Fruit fly (Drosophila melanogaster): Measurements from ENCODE around the gene bves.

The bves gene

dm6 chrX:21027929-21028575 is 25.7 kb upstream of the bves start, which contains the start of gene CG1532 (continued):
- TF ChIP-seq MTF-1 (GFP tag; optimal IDR thresholded peaks at IDR 0.05; ENCODE audit: borderline replicate concordance), result peak; percentile 14
- TF ChIP-seq Hmr (GFP tag; optimal IDR thresholded peaks at IDR 0.05), result peak; percentile 17
- TF ChIP-seq Deaf1 (tag; optimal IDR thresholded peaks at IDR 0.05), result peak; percentile 49
- TF ChIP-seq al (GFP tag; IDR thresholded peaks at IDR 0.05), result no peak
- no peak for TF ChIP-seq slp2 (GFP tag; optimal IDR thresholded peaks at IDR 0.05)
- no peak for TF ChIP-seq CG18599 (GFP tag; optimal IDR thresholded peaks at IDR 0.05)
- no peak for TF ChIP-seq Fer2 (tag; optimal IDR thresholded peaks at IDR 0.05)
- no peak for TF ChIP-seq dmrt99B (tag; optimal IDR thresholded peaks at IDR 0.05)
- no peak for TF ChIP-seq CG10565 (GFP tag; optimal IDR thresholded peaks at IDR 0.05)
- TF ChIP-seq p53 (GFP tag; optimal IDR thresholded peaks at IDR 0.05), result no peak
- no peak for TF ChIP-seq CG6175 (GFP tag; IDR thresholded peaks at IDR 0.05)
- TF ChIP-seq corto (GFP tag; optimal IDR thresholded peaks at IDR 0.05), result no peak
- no peak for TF ChIP-seq CG18764 (GFP tag; optimal IDR thresholded peaks at IDR 0.05)
- 0 out of 3 replicates have a peak, but pooled peaks have one; percentile 37 for TF ChIP-seq Dbx (GFP tag; IDR thresholded peaks at IDR 0.05)
- no peak for TF ChIP-seq HLH54F (GFP tag; optimal IDR thresholded peaks at IDR 0.05)
- TF ChIP-seq Lpt (GFP tag; optimal IDR thresholded peaks at IDR 0.05), result no peak
- no peak for TF ChIP-seq run (tag; optimal IDR thresholded peaks at IDR 0.05)
- no peak for TF ChIP-seq CG13775 (GFP tag; optimal IDR thresholded peaks at IDR 0.05)
- TF ChIP-seq CG9817 (tag; optimal IDR thresholded peaks at IDR 0.05), result no peak
- TF ChIP-seq ab (GFP tag; optimal IDR thresholded peaks at IDR 0.05), result no peak
- TF ChIP-seq bcd (GFP tag; optimal IDR thresholded peaks at IDR 0.05), result no peak
- TF ChIP-seq Bgb (GFP tag; IDR thresholded peaks at IDR 0.05; ENCODE audit: partially characterized antibody), result peak; percentile 43; the same call in 1 of the 2 replicates
- 0 out of 2 replicates have a peak, but pooled peaks have one; percentile 6 for TF ChIP-seq Rfx (GFP tag; IDR thresholded peaks at IDR 0.05)
- no peak for TF ChIP-seq eyg (GFP tag; optimal IDR thresholded peaks at IDR 0.05)
- TF ChIP-seq pfk (GFP tag; optimal IDR thresholded peaks at IDR 0.05), result no peak
- TF ChIP-seq ara (GFP tag; IDR thresholded peaks at IDR 0.05), result no peak
- TF ChIP-seq CG30403 (GFP tag; optimal IDR thresholded peaks at IDR 0.05), result no peak
- peak; percentile 57 for TF ChIP-seq knrl (GFP tag; IDR thresholded peaks at IDR 0.05; ENCODE audit: partially characterized antibody)
- TF ChIP-seq TFAM (GFP tag; optimal IDR thresholded peaks at IDR 0.05), result no peak
- no peak for TF ChIP-seq CG10209 (GFP tag; optimal IDR thresholded peaks at IDR 0.05)
- TF ChIP-seq esg (GFP tag; conservative IDR thresholded peaks at IDR 0.05), result no peak
- TF ChIP-seq CG30020 (tag; optimal IDR thresholded peaks at IDR 0.05), result no peak
- TF ChIP-seq nau (GFP tag; optimal IDR thresholded peaks at IDR 0.05), result no peak
- TF ChIP-seq Oli (tag; optimal IDR thresholded peaks at IDR 0.05), result no peak
- TF ChIP-seq Pdp1 (GFP tag; optimal IDR thresholded peaks at IDR 0.05), result peak in 1 of 2 experiments; percentile 8
- no peak for TF ChIP-seq CG8924 (tag; optimal IDR thresholded peaks at IDR 0.05)
- no peak for TF ChIP-seq bab2 (GFP tag; optimal IDR thresholded peaks at IDR 0.05)
- TF ChIP-seq CG9609 (GFP tag; optimal IDR thresholded peaks at IDR 0.05), result no peak
- no peak for TF ChIP-seq gcm2 (GFP tag; optimal IDR thresholded peaks at IDR 0.05)
- TF ChIP-seq dmrt11E (tag; optimal IDR thresholded peaks at IDR 0.05), result no peak
- TF ChIP-seq pho (GFP tag; optimal IDR thresholded peaks at IDR 0.05), result no peak
- no peak for TF ChIP-seq NFAT (GFP tag; IDR thresholded peaks at IDR 0.05)
- no peak for TF ChIP-seq CG12299 (tag; optimal IDR thresholded peaks at IDR 0.05)
- 0 out of 4 replicates have a peak, but pooled peaks have one; percentile 58 for TF ChIP-seq chinmo (GFP tag; IDR thresholded peaks at IDR 0.05; ENCODE audit: partially characterized antibody)
- TF ChIP-seq Usf (GFP tag; optimal IDR thresholded peaks at IDR 0.05), result no peak
- no peak for TF ChIP-seq ems (GFP tag; optimal IDR thresholded peaks at IDR 0.05)
- TF ChIP-seq peb (GFP tag; IDR thresholded peaks at IDR 0.05), result no peak
- no peak for TF ChIP-seq wdn (GFP tag; IDR thresholded peaks at IDR 0.05)
- no peak for TF ChIP-seq otp (GFP tag; IDR thresholded peaks at IDR 0.05)
- no peak for TF ChIP-seq pnt (GFP tag; optimal IDR thresholded peaks at IDR 0.05)

All from whole organism, embryonic.